Worm (Caenorhabditis elegans) whole organism, L2 larva: ENCODE measurements around the gene C10A4.4.

Experiments used
- fos-1 ChIP-seq: fragments of 150-350 bp; optimal IDR thresholded peaks from 2 replicates; lab custom pipeline; 2014; ENCODE audit warnings: missing biosample characterization, missing genetic modification characterization
- lin-13 ChIP-seq: fragments of 150-350 bp; optimal IDR thresholded peaks from 2 replicates; lab custom pipeline; 2014; ENCODE audit warnings: missing biosample characterization, missing genetic modification reagents, missing genetic modification characterization
- nhr-12 ChIP-seq: fragments of 150-350 bp; optimal IDR thresholded peaks from 2 replicates; lab custom pipeline; 2014; ENCODE audit warnings: missing biosample characterization, missing genetic modification characterization
- sma-9 ChIP-seq, 2 experiments: fragments of 150-350 bp in 1 of 2; sonication (generic microtip) in 1 of 2; optimal IDR thresholded peaks; 2 replicates each; lab custom pipeline; 2014 to 2016; ENCODE audit warnings: missing genetic modification characterization in 2 of 2, mild to moderate bottlenecking in 1 of 2, missing biosample characterization in 1 of 2, missing compliant biosample characterization in 1 of 2, missing genetic modification reagents in 1 of 2, moderate library complexity in 1 of 2
- unc-62 ChIP-seq: fragments of 150-350 bp; optimal IDR thresholded peaks from 2 replicates; lab custom pipeline; 2014; ENCODE audit warnings: missing biosample characterization, missing genetic modification reagents, missing genetic modification characterization

ce11 chrX:7409935-7410334, 9.0 kb downstream of the C10A4.4 start, which contains the start of gene C10A4.2:
- TF ChIP-seq nhr-12 (tag; lab: Kevin White, UChicago), result no peak
- TF ChIP-seq unc-62 (GFP tag; lab: Kevin White, UChicago), result no peak
- TF ChIP-seq fos-1 (tag; lab: Kevin White, UChicago), result no peak
- TF ChIP-seq sma-9 (GFP tag; optimal IDR thresholded peaks at IDR 0.05; lab: Kevin White, UChicago), result no peak
- TF ChIP-seq sma-9 (tag; optimal IDR thresholded peaks at IDR 0.05; lab: Kevin White, UChicago), result no peak
- TF ChIP-seq lin-13 (GFP tag; lab: Kevin White, UChicago), result no peak
